Fruit fly (Drosophila melanogaster) whole organism, pupa: Measurements from ENCODE around the gene CG18766.

ENCODE experiments used
- CG10348 ChIP-seq: fragments of 200-800 bp; sonication (Bioruptor generic); IDR thresholded peaks from 2 replicates; pipeline ENCODE4 v1.3.6; 2022; ENCODE audit warnings: missing biosample characterization, missing genetic modification characterization
- CG12605 ChIP-seq: fragments of 200-800 bp; sonication (Bioruptor generic); IDR thresholded peaks from 2 replicates; pipeline ENCODE4 v1.3.6; 2022; ENCODE audit warnings: missing biosample characterization, missing genetic modification characterization
- CG13204 ChIP-seq: fragments of 200-800 bp; sonication (Bioruptor generic); optimal IDR thresholded peaks from 2 replicates; lab custom pipeline; 2018; ENCODE audit warnings: missing biosample characterization, mild to moderate bottlenecking, missing genetic modification characterization, moderate library complexity
- CG14655 ChIP-seq: fragments of 200-800 bp; sonication (Bioruptor generic); optimal IDR thresholded peaks from 3 replicates; lab custom pipeline; 2017; ENCODE audit warnings: mild to moderate bottlenecking, missing biosample characterization, missing genetic modification reagents, missing genetic modification characterization
- CG15710 ChIP-seq: fragments of 200-800 bp; sonication (Bioruptor generic); optimal IDR thresholded peaks from 2 replicates; lab custom pipeline; 2018; ENCODE audit warnings: missing biosample characterization, mild to moderate bottlenecking, missing genetic modification characterization, moderate library complexity
- CG17806 ChIP-seq: fragments of 200-800 bp; sonication (Bioruptor generic); optimal IDR thresholded peaks from 2 replicates; lab custom pipeline; 2018; ENCODE audit warnings: missing biosample characterization, mild to moderate bottlenecking, missing genetic modification characterization, moderate library complexity
- CG32121 ChIP-seq: fragments of 200-800 bp; sonication (Bioruptor generic); IDR thresholded peaks from 2 replicates; pipeline ENCODE4 v1.3.6; 2022; ENCODE audit warnings: missing biosample characterization, missing genetic modification characterization
- CG34367 ChIP-seq: fragments of 200-800 bp; sonication (Bioruptor generic); optimal IDR thresholded peaks from 2 replicates; lab custom pipeline; 2018; ENCODE audit warnings: missing biosample characterization, mild to moderate bottlenecking, missing genetic modification characterization
- CG4496 ChIP-seq: fragments of 200-800 bp; sonication (Bioruptor generic); IDR thresholded peaks from 3 replicates; pipeline ENCODE4 v1.3.6; 2022; ENCODE audit warnings: missing biosample characterization, missing genetic modification characterization
- CG8159 ChIP-seq: fragments of 200-800 bp; sonication (Bioruptor generic); optimal IDR thresholded peaks from 3 replicates; lab custom pipeline; 2018; ENCODE audit warnings: missing biosample characterization, mild to moderate bottlenecking, missing genetic modification characterization, moderate library complexity
- CG8301 ChIP-seq: fragments of 200-800 bp; sonication (Bioruptor generic); optimal IDR thresholded peaks from 2 replicates; lab custom pipeline; 2018; ENCODE audit warnings: missing biosample characterization, mild to moderate bottlenecking, missing genetic modification characterization
- CG9948 ChIP-seq: fragments of 200-800 bp; sonication (Bioruptor generic); optimal IDR thresholded peaks from 2 replicates; lab custom pipeline; 2018; ENCODE audit warnings: missing biosample characterization, mild to moderate bottlenecking, missing genetic modification characterization, moderate library complexity
- D1 ChIP-seq: fragments of 200-800 bp; sonication (Bioruptor generic); optimal IDR thresholded peaks from 2 replicates; lab custom pipeline; 2018; ENCODE audit warnings: missing biosample characterization, mild to moderate bottlenecking, missing genetic modification characterization, moderate library complexity
- EcR ChIP-seq: fragments of 200-800 bp; sonication (Bioruptor generic); optimal IDR thresholded peaks from 3 replicates; lab custom pipeline; 2019; ENCODE audit warnings: missing biosample characterization, missing genetic modification characterization, mild to moderate bottlenecking, moderate library complexity, missing genetic modification reagents
- Ets98B ChIP-seq: fragments of 200-800 bp; sonication (Bioruptor generic); IDR thresholded peaks from 2 replicates; pipeline ENCODE4 v1.3.6; 2022; ENCODE audit warnings: missing biosample characterization, missing genetic modification characterization
- Pif1A ChIP-seq: fragments of 200-800 bp; sonication (Bioruptor generic); optimal IDR thresholded peaks from 3 replicates; lab custom pipeline; 2016; ENCODE audit warnings: missing biosample characterization, missing genetic modification characterization
- Pif1B ChIP-seq: fragments of 200-800 bp; sonication (Bioruptor generic); optimal IDR thresholded peaks from 3 replicates; lab custom pipeline; 2016; ENCODE audit warnings: missing biosample characterization, missing genetic modification characterization
- Snoo ChIP-seq: fragments of 200-800 bp; sonication (Bioruptor generic); optimal IDR thresholded peaks from 3 replicates; lab custom pipeline; 2017; ENCODE audit warnings: missing biosample characterization, mild to moderate bottlenecking, missing genetic modification characterization, inconsistent platforms
- fd96Ca ChIP-seq: fragments of 200-800 bp; sonication (Bioruptor generic); IDR thresholded peaks from 3 replicates; pipeline ENCODE4 v1.3.6; 2022; ENCODE audit warnings: missing biosample characterization, missing genetic modification characterization
- gl ChIP-seq: fragments of 200-800 bp; sonication (Bioruptor generic); optimal IDR thresholded peaks from 2 replicates; lab custom pipeline; 2018; ENCODE audit warnings: missing biosample characterization, mild to moderate bottlenecking, missing genetic modification characterization
- rn ChIP-seq: fragments of 200-800 bp; sonication (Bioruptor generic); IDR thresholded peaks from 2 replicates; pipeline ENCODE4 v1.3.6; 2022; ENCODE audit warnings: missing biosample characterization, missing genetic modification characterization

The CG18766 gene

dm6 chr3R:27244742-27245400 is at the start of gene CG18766:
CG18766 (minus strand) TSS chr3R:27245249.
- no peak for TF ChIP-seq CG32121
- TF ChIP-seq CG12605 (GFP tag; lab: Robert Waterston, UW): no peak
- TF ChIP-seq CG13204 (GFP tag; lab: Kevin White, UChicago): peak; percentile 82
- peak; percentile 26 for TF ChIP-seq Snoo (tag; lab: Kevin White, UChicago)
- no peak for TF ChIP-seq CG10348
- no peak for TF ChIP-seq CG8159
- no peak for TF ChIP-seq rn (GFP tag; lab: Robert Waterston, UW)
- no peak for TF ChIP-seq CG15710
- TF ChIP-seq CG14655 (GFP tag; lab: Kevin White, UChicago): no peak
- TF ChIP-seq CG34367 (tag; lab: Kevin White, UChicago): no peak
- no peak for TF ChIP-seq CG4496 (GFP tag; lab: Robert Waterston, UW)
- no peak for TF ChIP-seq CG17806 (tag; lab: Kevin White, UChicago)
- TF ChIP-seq Pif1B (GFP tag; lab: Kevin White, UChicago): peak; percentile 41
- TF ChIP-seq CG8301 (tag; lab: Kevin White, UChicago): no peak
- peak; percentile 24; the same call in 1 of the 2 replicates for TF ChIP-seq Ets98B (GFP tag; lab: Robert Waterston, UW)
- TF ChIP-seq Pif1A: no peak
- no peak for TF ChIP-seq D1 (tag; lab: Kevin White, UChicago)
- no peak for TF ChIP-seq CG9948
- TF ChIP-seq EcR (GFP tag; lab: Kevin White, UChicago): peak; percentile 54
- peak; percentile 26 for TF ChIP-seq gl
- TF ChIP-seq fd96Ca (GFP tag; lab: Robert Waterston, UW): 0 out of 3 replicates have a peak, but pooled peaks have one; percentile 17

DNA sequence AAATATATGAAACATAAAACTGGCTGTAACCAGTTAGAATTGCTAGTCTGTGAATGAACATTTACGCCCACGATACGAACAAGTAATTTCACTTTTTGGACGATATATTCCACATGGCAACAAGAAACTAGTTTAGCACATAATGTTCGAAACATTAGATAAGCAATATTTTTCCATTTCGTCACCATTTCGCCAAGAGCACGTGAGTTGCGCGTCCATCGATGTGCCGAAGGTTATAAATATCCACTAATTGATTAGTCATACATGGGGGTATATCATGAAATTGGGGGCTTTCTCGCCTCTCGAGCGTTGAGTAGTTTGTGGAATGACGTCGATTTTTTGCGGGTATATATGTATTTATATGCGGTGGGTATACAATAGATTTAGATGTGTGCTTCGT is 49.1 kb upstream of the CG18766 start:
- TF ChIP-seq CG12605 (GFP tag; lab: Robert Waterston, UW) (no peak), D1 (tag; lab: Kevin White, UChicago) (no peak), Pif1A (no peak), gl (no peak), CG17806 (tag; lab: Kevin White, UChicago) (no peak), CG14655 (GFP tag; lab: Kevin White, UChicago) (no peak), CG8159 (no peak), Pif1B (GFP tag; lab: Kevin White, UChicago) (no peak), EcR (GFP tag; lab: Kevin White, UChicago) (no peak), CG8301 (tag; lab: Kevin White, UChicago) (no peak), CG9948 (no peak), Ets98B (GFP tag; lab: Robert Waterston, UW) (no peak), Snoo (tag; lab: Kevin White, UChicago) (no peak), CG15710 (no peak), CG32121 (no peak), rn (GFP tag; lab: Robert Waterston, UW) (no peak), CG4496 (GFP tag; lab: Robert Waterston, UW) (no peak)

- TF ChIP-seq D1 (tag; lab: Kevin White, UChicago) (no peak), EcR (GFP tag; lab: Kevin White, UChicago) (no peak), Pif1B (GFP tag; lab: Kevin White, UChicago) (no peak), CG9948 (no peak), CG14655 (GFP tag; lab: Kevin White, UChicago) (no peak), CG15710 (no peak), Ets98B (GFP tag; lab: Robert Waterston, UW) (no peak), CG13204 (GFP tag; lab: Kevin White, UChicago) (no peak), CG4496 (GFP tag; lab: Robert Waterston, UW) (no peak), CG8159 (no peak), Snoo (tag; lab: Kevin White, UChicago) (no peak), CG12605 (GFP tag; lab: Robert Waterston, UW) (no peak), Pif1A (no peak), CG8301 (tag; lab: Kevin White, UChicago) (no peak), fd96Ca (GFP tag; lab: Robert Waterston, UW) (no peak), CG32121 (no peak)
These were observed 48.0 kb upstream of the CG18766 start for dm6 chr3R:27293065-27293464.

DNA sequence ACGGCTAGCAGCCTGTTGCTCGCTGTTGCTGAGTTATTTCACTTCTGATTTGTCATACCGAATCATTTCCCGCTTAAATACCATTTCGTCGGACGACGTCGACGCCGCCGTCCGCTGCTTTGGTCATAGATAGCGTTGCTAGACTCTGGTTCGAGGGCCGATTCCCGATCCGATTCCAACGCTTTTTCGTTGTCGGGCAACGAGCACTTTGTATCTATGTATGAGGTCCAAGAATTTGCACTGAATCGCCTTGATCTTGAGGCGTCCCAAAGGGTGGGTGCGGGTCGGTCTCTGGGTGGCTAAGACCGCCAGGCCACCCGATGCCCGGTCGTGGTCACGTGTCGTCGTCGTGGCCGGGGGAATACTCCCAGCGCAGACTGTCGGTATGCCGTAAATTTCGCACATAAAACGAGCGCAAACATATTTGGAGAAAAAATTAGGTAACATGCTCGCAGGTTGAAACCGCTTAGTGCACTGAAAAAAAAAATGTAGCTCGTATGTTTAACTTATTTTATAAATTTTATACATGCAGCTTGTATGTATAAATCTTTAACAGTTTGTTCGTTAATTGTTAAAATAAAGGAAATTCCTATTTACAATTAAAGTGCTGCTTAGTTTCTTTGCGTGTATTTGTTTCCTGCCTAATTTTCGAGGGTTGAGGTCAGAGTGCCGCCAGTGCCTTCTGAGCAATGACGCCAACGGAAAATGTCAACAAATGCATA is 47.3 kb upstream of the CG18766 start, which contains the start of gene CG3348:
CG3348 (minus strand) TSS at position 51 of the 722 bp plus-strand sequence.
- TF ChIP-seq EcR (GFP tag; lab: Kevin White, UChicago) (no peak), CG4496 (GFP tag; lab: Robert Waterston, UW) (0 out of 3 replicates have a peak, but pooled peaks have one; percentile 44), CG8159 (peak; percentile 3)

dm6 chr3R:27289638-27290037 is 44.6 kb upstream of the CG18766 start:
- peak; percentile 16 for TF ChIP-seq CG9948
- TF ChIP-seq gl: no peak
- peak; percentile 43; the same call in 1 of the 2 replicates for TF ChIP-seq CG12605 (GFP tag; lab: Robert Waterston, UW)
- TF ChIP-seq CG4496 (GFP tag; lab: Robert Waterston, UW): peak; percentile 76; the same call in 2 of the 3 replicates
- TF ChIP-seq CG32121: no peak
- no peak for TF ChIP-seq CG8159
- 0 out of 3 replicates have a peak, but pooled peaks have one; percentile 41 for TF ChIP-seq fd96Ca (GFP tag; lab: Robert Waterston, UW)
- no peak for TF ChIP-seq Snoo (tag; lab: Kevin White, UChicago)
- peak; percentile 40 for TF ChIP-seq Pif1A
- TF ChIP-seq CG14655 (GFP tag; lab: Kevin White, UChicago): peak; percentile 75
- TF ChIP-seq CG8301 (tag; lab: Kevin White, UChicago): peak; percentile 80
- peak; percentile 32 for TF ChIP-seq Pif1B (GFP tag; lab: Kevin White, UChicago)
- no peak for TF ChIP-seq CG13204 (GFP tag; lab: Kevin White, UChicago)
- TF ChIP-seq Ets98B (GFP tag; lab: Robert Waterston, UW): peak; percentile 55; the same call in 1 of the 2 replicates
- TF ChIP-seq, all 21 proteins: peak for 9
